Fruit fly (Drosophila melanogaster) whole organism, embryonic: ENCODE data around the gene CG12116.

Experiments
- CG10209 ChIP-seq: fragments of 200-800 bp; sonication (Bioruptor generic); optimal IDR thresholded peaks from 3 replicates; lab custom pipeline; 2017; ENCODE audit warnings: missing biosample characterization, mild to moderate bottlenecking, missing genetic modification characterization, missing genetic modification reagents
- CG11696 ChIP-seq: fragments of 200-800 bp; sonication (Bioruptor generic); IDR thresholded peaks from 2 replicates; pipeline ENCODE4 v1.3.6; 2022; ENCODE audit warnings: missing biosample characterization, missing genetic modification characterization
- CG12155 ChIP-seq: fragments of 200-800 bp; sonication (Bioruptor generic); optimal IDR thresholded peaks from 3 replicates; lab custom pipeline; 2016; ENCODE audit warnings: missing biosample characterization, missing genetic modification characterization
- CG12236 ChIP-seq: fragments of 200-800 bp; sonication (Bioruptor generic); optimal IDR thresholded peaks from 2 replicates; lab custom pipeline; 2016; ENCODE audit warnings: missing biosample characterization, missing genetic modification characterization
- CG15514 ChIP-seq: fragments of 200-800 bp; sonication (Bioruptor generic); optimal IDR thresholded peaks from 3 replicates; lab custom pipeline; 2017; ENCODE audit warnings: missing biosample characterization, missing genetic modification characterization, mild to moderate bottlenecking, moderate library complexity, missing genetic modification reagents
- CG17802 ChIP-seq: fragments of 200-800 bp; sonication (Bioruptor generic); optimal IDR thresholded peaks from 2 replicates; lab custom pipeline; 2018; ENCODE audit warnings: missing biosample characterization, mild to moderate bottlenecking, missing genetic modification characterization, moderate library complexity
- CG2116 ChIP-seq: fragments of 200-800 bp; sonication (Bioruptor generic); optimal IDR thresholded peaks from 3 replicates; lab custom pipeline; 2018; ENCODE audit warnings: missing biosample characterization, mild to moderate bottlenecking, missing genetic modification characterization
- CG3281 ChIP-seq: fragments of 200-800 bp; sonication (Bioruptor generic); optimal IDR thresholded peaks from 3 replicates; lab custom pipeline; 2017; ENCODE audit warnings: missing biosample characterization, mild to moderate bottlenecking, missing genetic modification characterization
- CG4404 ChIP-seq: fragments of 200-800 bp; sonication (Bioruptor generic); IDR thresholded peaks from 2 replicates; pipeline ENCODE4 v1.3.6; 2022; ENCODE audit warnings: missing biosample characterization, missing genetic modification characterization
- CG6254 ChIP-seq: fragments of 200-800 bp; sonication (Bioruptor generic); optimal IDR thresholded peaks from 3 replicates; lab custom pipeline; 2017; ENCODE audit warnings: mild to moderate bottlenecking, missing biosample characterization, missing genetic modification reagents, missing genetic modification characterization
- CG6272 ChIP-seq: fragments of 200-800 bp; sonication (Bioruptor generic); IDR thresholded peaks from 2 replicates; pipeline ENCODE4 v1.3.6; 2022; ENCODE audit warnings: missing biosample characterization, missing genetic modification characterization
- CG6683 ChIP-seq: fragments of 200-800 bp; sonication (Bioruptor generic); optimal IDR thresholded peaks from 2 replicates; lab custom pipeline; 2017; ENCODE audit warnings: missing biosample characterization, mild to moderate bottlenecking, missing genetic modification characterization, missing genetic modification reagents
- CG6765 ChIP-seq: fragments of 200-800 bp; sonication (Bioruptor generic); optimal IDR thresholded peaks from 3 replicates; lab custom pipeline; 2017; ENCODE audit warnings: missing biosample characterization, mild to moderate bottlenecking, missing genetic modification characterization
- CG7372 ChIP-seq: fragments of 200-800 bp; sonication (Bioruptor generic); IDR thresholded peaks from 2 replicates; pipeline ENCODE4 v1.3.6; 2022; ENCODE audit warnings: missing biosample characterization, missing genetic modification characterization
- CG7786 ChIP-seq: fragments of 200-800 bp; sonication (Bioruptor generic); optimal IDR thresholded peaks from 2 replicates; lab custom pipeline; 2016; ENCODE audit warnings: missing biosample characterization, missing genetic modification characterization
- CG7987 ChIP-seq: fragments of 200-800 bp; sonication (Bioruptor generic); optimal IDR thresholded peaks from 2 replicates; lab custom pipeline; 2018; ENCODE audit warnings: missing biosample characterization, mild to moderate bottlenecking, missing genetic modification characterization, moderate library complexity
- CG8924 ChIP-seq: fragments of 200-800 bp; optimal IDR thresholded peaks from 3 replicates; lab custom pipeline; 2019; ENCODE audit warnings: missing biosample characterization, mild to moderate bottlenecking, missing genetic modification characterization, moderate library complexity
- CG9437 ChIP-seq: fragments of 200-800 bp; sonication (Bioruptor generic); optimal IDR thresholded peaks from 2 replicates; lab custom pipeline; 2018; ENCODE audit warnings: missing biosample characterization, mild to moderate bottlenecking, missing genetic modification characterization
- CG9797 ChIP-seq: fragments of 200-800 bp; sonication (Bioruptor generic); optimal IDR thresholded peaks from 3 replicates; lab custom pipeline; 2018; ENCODE audit warnings: missing biosample characterization, mild to moderate bottlenecking, missing genetic modification characterization
- Camta ChIP-seq: fragments of 200-800 bp; sonication (Bioruptor generic); optimal IDR thresholded peaks from 2 replicates; lab custom pipeline; 2016; ENCODE audit warnings: missing biosample characterization, missing genetic modification characterization
- Dp ChIP-seq: fragments of 200-800 bp; sonication (Bioruptor generic); optimal IDR thresholded peaks from 2 replicates; lab custom pipeline; 2018; ENCODE audit warnings: missing biosample characterization, mild to moderate bottlenecking, missing genetic modification characterization, moderate library complexity
- Gug ChIP-seq: fragments of 200-800 bp; sonication (Bioruptor generic); IDR thresholded peaks from 4 replicates; pipeline ENCODE4 v1.3.6; 2022; ENCODE audit warnings: missing biosample characterization, missing genetic modification characterization
- Hey ChIP-seq: fragments of 200-800 bp; sonication (Bioruptor generic); optimal IDR thresholded peaks from 3 replicates; lab custom pipeline; 2018; ENCODE audit warnings: missing biosample characterization, mild to moderate bottlenecking, missing genetic modification characterization
- Hsf ChIP-seq: fragments of 200-800 bp; sonication (Bioruptor generic); optimal IDR thresholded peaks from 3 replicates; lab custom pipeline; 2016; ENCODE audit warnings: missing biosample characterization, missing genetic modification characterization
- Kr ChIP-seq: fragments of 200-800 bp; sonication (Bioruptor generic); optimal IDR thresholded peaks from 2 replicates; lab custom pipeline; 2017; ENCODE audit warnings: missing biosample characterization, mild to moderate bottlenecking, missing genetic modification characterization
- NK7.1 ChIP-seq: fragments of 200-800 bp; sonication (Bioruptor generic); optimal IDR thresholded peaks from 3 replicates; lab custom pipeline; 2016; ENCODE audit warnings: missing biosample characterization, missing genetic modification characterization
- Nf-YB ChIP-seq: fragments of 200-800 bp; sonication (Bioruptor generic); optimal IDR thresholded peaks from 3 replicates; lab custom pipeline; 2019; ENCODE audit warnings: missing biosample characterization, mild to moderate bottlenecking, missing genetic modification characterization, moderate library complexity
- Rfx ChIP-seq: fragments of 200-800 bp; sonication (Bioruptor generic); IDR thresholded peaks from 2 replicates; pipeline ENCODE4 v1.3.6; 2022; ENCODE audit warnings: missing biosample characterization, missing genetic modification characterization
- Rx ChIP-seq: fragments of 200-800 bp; sonication (Bioruptor generic); IDR thresholded peaks from 2 replicates; pipeline ENCODE4 v1.3.6; 2022; ENCODE audit warnings: missing biosample characterization, missing genetic modification characterization
- Scr ChIP-seq: fragments of 200-800 bp; sonication (Bioruptor generic); IDR thresholded peaks from 2 replicates; pipeline ENCODE4 v1.3.6; 2022; ENCODE audit warnings: missing biosample characterization, missing genetic modification characterization; ENCODE audit not compliant: partially characterized antibody
- Sox100B ChIP-seq: fragments of 200-800 bp; sonication (Bioruptor generic); optimal IDR thresholded peaks from 3 replicates; lab custom pipeline; 2018; ENCODE audit warnings: missing biosample characterization, mild to moderate bottlenecking, missing genetic modification characterization
- Stat92E ChIP-seq, 3 experiments: fragments of >200 bp in 2 of 3; fragments of 200-800 bp in 1 of 3; sonication (Bioruptor generic) in 1 of 3; optimal IDR thresholded peaks; 2 replicates each; lab custom pipeline; 2017 to 2019; ENCODE audit warnings: missing biosample characterization in 3 of 3, missing genetic modification characterization in 3 of 3, mild to moderate bottlenecking in 1 of 3, moderate library complexity in 1 of 3
- ase ChIP-seq: fragments of 200-800 bp; sonication (Bioruptor generic); IDR thresholded peaks from 3 replicates; pipeline ENCODE4 v1.3.6; 2022; ENCODE audit warnings: missing biosample characterization, missing genetic modification characterization
- ash1 ChIP-seq: fragments of 200-800 bp; sonication (Bioruptor generic); optimal IDR thresholded peaks from 2 replicates; lab custom pipeline; 2018; ENCODE audit warnings: missing biosample characterization, mild to moderate bottlenecking, missing genetic modification characterization
- chif ChIP-seq, 2 experiments: fragments of 200-800 bp; sonication (Bioruptor generic); optimal IDR thresholded peaks; 3 replicates each; lab custom pipeline; 2016; ENCODE audit warnings: missing biosample characterization in 2 of 2, missing genetic modification characterization in 2 of 2
- corto ChIP-seq: fragments of 200-800 bp; sonication (Bioruptor generic); optimal IDR thresholded peaks from 2 replicates; lab custom pipeline; 2016; ENCODE audit warnings: missing biosample characterization, mild to moderate bottlenecking, missing genetic modification characterization, moderate library complexity
- crol ChIP-seq: fragments of 200-800 bp; sonication (Bioruptor generic); IDR thresholded peaks from 2 replicates; pipeline ENCODE4 v1.3.6; 2022; ENCODE audit warnings: missing biosample characterization, missing genetic modification characterization
- ewg ChIP-seq: fragments of 200-800 bp; sonication (Bioruptor generic); optimal IDR thresholded peaks from 3 replicates; lab custom pipeline; 2017; ENCODE audit warnings: mild to moderate bottlenecking, missing biosample characterization, missing genetic modification reagents, missing genetic modification characterization
- gsb-n ChIP-seq: fragments of 200-800 bp; sonication (Bioruptor generic); optimal IDR thresholded peaks from 3 replicates; lab custom pipeline; 2018; ENCODE audit warnings: missing biosample characterization, mild to moderate bottlenecking, missing genetic modification characterization
- h ChIP-seq: fragments of >200 bp; optimal IDR thresholded peaks from 2 replicates; lab custom pipeline; 2017
- ham ChIP-seq: fragments of 200-800 bp; sonication (Bioruptor generic); IDR thresholded peaks from 2 replicates; pipeline ENCODE4 v1.3.6; 2022; ENCODE audit warnings: missing biosample characterization, missing genetic modification characterization
- hb ChIP-seq: fragments of 200-800 bp; sonication (Bioruptor generic); IDR thresholded peaks from 3 replicates; pipeline ENCODE4 v1.3.6; 2022; ENCODE audit warnings: missing biosample characterization, missing genetic modification characterization; ENCODE audit not compliant: partially characterized antibody
- hkb ChIP-seq, 2 experiments: fragments of 200-800 bp in 1 of 2; fragments of >200 bp in 1 of 2; sonication (Bioruptor generic) in 1 of 2; IDR thresholded peaks in 1 of 2; optimal IDR thresholded peaks in 1 of 2; 2 replicates each; pipeline versions ENCODE4 v1.3.6 to Lab custom; 2017 to 2022; ENCODE audit warnings: missing biosample characterization in 1 of 2, missing genetic modification characterization in 1 of 2
- lmd ChIP-seq: fragments of 200-800 bp; sonication (Bioruptor generic); IDR thresholded peaks from 2 replicates; pipeline ENCODE4 v1.3.6; 2022; ENCODE audit warnings: missing biosample characterization, missing genetic modification characterization
- lola ChIP-seq, 3 experiments: fragments of >200 bp in 2 of 3; fragments of 200-800 bp in 1 of 3; sonication (Bioruptor generic) in 1 of 3; optimal IDR thresholded peaks; 2 replicates each; lab custom pipeline; 2017 to 2019; ENCODE audit warnings: missing biosample characterization in 3 of 3, missing genetic modification characterization in 3 of 3, mild to moderate bottlenecking in 1 of 3, moderate library complexity in 1 of 3
- mirr ChIP-seq: fragments of 200-800 bp; sonication (Bioruptor generic); optimal IDR thresholded peaks from 3 replicates; lab custom pipeline; 2018; ENCODE audit warnings: missing biosample characterization, mild to moderate bottlenecking, missing genetic modification characterization
- nmo ChIP-seq: fragments of 200-800 bp; sonication (Bioruptor generic); optimal IDR thresholded peaks from 2 replicates; lab custom pipeline; 2018; ENCODE audit warnings: missing biosample characterization, mild to moderate bottlenecking, missing genetic modification characterization, moderate library complexity
- p53 ChIP-seq: fragments of 200-800 bp; sonication (Bioruptor generic); optimal IDR thresholded peaks from 2 replicates; lab custom pipeline; 2016; ENCODE audit warnings: missing biosample characterization, missing genetic modification characterization
- sob ChIP-seq: fragments of 200-800 bp; sonication (Bioruptor generic); IDR thresholded peaks from 2 replicates; pipeline ENCODE4 v1.3.6; 2022; ENCODE audit warnings: missing biosample characterization, missing genetic modification characterization
- zen2 ChIP-seq: fragments of 200-800 bp; sonication (Bioruptor generic); IDR thresholded peaks from 3 replicates; pipeline ENCODE4 v1.3.6; 2022; ENCODE audit warnings: missing biosample characterization, missing genetic modification characterization; ENCODE audit not compliant: partially characterized antibody

Gene CG12116

DNA sequence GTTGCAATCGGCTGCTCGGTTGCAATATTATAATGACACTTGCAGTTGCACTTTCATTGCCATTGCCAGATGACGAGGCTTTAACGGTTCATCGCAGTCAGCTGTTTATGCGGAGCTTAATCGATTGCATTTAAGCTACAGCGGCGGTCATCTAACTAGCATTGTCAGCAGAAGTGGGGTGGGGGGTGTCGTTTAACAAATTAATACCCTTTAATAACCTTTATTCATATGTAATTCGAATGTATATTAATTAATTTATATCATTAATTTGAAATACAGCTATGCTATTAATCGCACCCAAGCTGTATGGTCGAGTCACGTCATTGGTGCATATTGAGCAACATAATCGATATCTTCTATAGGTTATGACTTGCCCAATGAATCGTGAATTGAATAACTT, 24.0 kb upstream of the CG12116 start (continued):
- TF ChIP-seq CG6683 (no peak), CG11696 (GFP tag; lab: Robert Waterston, UW) (peak; percentile 86), mirr (GFP tag; lab: Kevin White, UChicago) (no peak), CG12155 (GFP tag; lab: Kevin White, UChicago) (peak; percentile 41), h (lab: Kevin White, UChicago) (no peak), ewg (GFP tag; lab: Kevin White, UChicago) (peak; percentile 72), Gug (peak; percentile 75), Stat92E (GFP tag; optimal IDR thresholded peaks at IDR 0.05; lab: Kevin White, UChicago) (no peak), hkb (optimal IDR thresholded peaks at IDR 0.05; lab: Kevin White, UChicago) (no peak), hkb (GFP tag; IDR thresholded peaks at IDR 0.05; lab: Robert Waterston, UW) (peak; percentile 93), CG15514 (peak; percentile 31), CG8924 (peak; percentile 76), gsb-n (tag; lab: Kevin White, UChicago) (peak; percentile 58), p53 (GFP tag; lab: Kevin White, UChicago) (no peak), CG4404 (GFP tag; lab: Robert Waterston, UW) (no peak), Nf-YB (GFP tag; lab: Kevin White, UChicago) (peak; percentile 45), CG7786 (GFP tag; lab: Kevin White, UChicago) (no peak), CG3281 (GFP tag; lab: Kevin White, UChicago) (peak; percentile 37), Sox100B (GFP tag; lab: Kevin White, UChicago) (peak; percentile 80), ase (GFP tag; lab: Robert Waterston, UW) (peak; percentile 89), ash1 (GFP tag; lab: Kevin White, UChicago) (no peak), CG10209 (GFP tag; lab: Kevin White, UChicago) (peak; percentile 73), Hsf (GFP tag; lab: Kevin White, UChicago) (peak; percentile 32), CG7987 (GFP tag; lab: Kevin White, UChicago) (peak; percentile 28), Kr (GFP tag; lab: Kevin White, UChicago) (no peak), Hey (tag; lab: Kevin White, UChicago) (no peak), hb (no peak), corto (GFP tag; lab: Kevin White, UChicago) (no peak), NK7.1 (GFP tag; lab: Kevin White, UChicago) (no peak), chif (GFP tag; optimal IDR thresholded peaks at IDR 0.05; lab: Kevin White, UChicago) (peak; percentile 14 to 24), lola (GFP tag; optimal IDR thresholded peaks at IDR 0.05; lab: Kevin White, UChicago) (peak in 1 of 3 experiments; percentile 42), Scr (no peak), Rfx (GFP tag; lab: Robert Waterston, UW) (peak; percentile 65), CG2116 (GFP tag; lab: Kevin White, UChicago) (no peak), sob (GFP tag; lab: Robert Waterston, UW) (peak; percentile 80), CG6254 (GFP tag; lab: Kevin White, UChicago) (peak; percentile 86), Dp (no peak), crol (GFP tag; lab: Robert Waterston, UW) (peak; percentile 19; the same call in 1 of the 2 replicates), Rx (peak; percentile 76), CG7372 (peak; percentile 62; the same call in 1 of the 2 replicates), CG9437 (GFP tag; lab: Kevin White, UChicago) (peak; percentile 54), nmo (GFP tag; lab: Kevin White, UChicago) (peak; percentile 78), CG6272 (GFP tag; lab: Robert Waterston, UW) (peak; percentile 66), CG12236 (GFP tag; lab: Kevin White, UChicago) (no peak), zen2 (GFP tag; lab: Robert Waterston, UW) (no peak), CG17802 (tag; lab: Kevin White, UChicago) (peak; percentile 18), ham (GFP tag; lab: Robert Waterston, UW) (no peak), lmd (GFP tag; lab: Robert Waterston, UW) (peak; percentile 83), CG6765 (GFP tag; lab: Kevin White, UChicago) (no peak), Camta (no peak), CG9797 (GFP tag; lab: Kevin White, UChicago) (no peak)
